Worm (Caenorhabditis elegans): ENCODE measurements around the gene srg-1.

Gene srg-1

DNA sequence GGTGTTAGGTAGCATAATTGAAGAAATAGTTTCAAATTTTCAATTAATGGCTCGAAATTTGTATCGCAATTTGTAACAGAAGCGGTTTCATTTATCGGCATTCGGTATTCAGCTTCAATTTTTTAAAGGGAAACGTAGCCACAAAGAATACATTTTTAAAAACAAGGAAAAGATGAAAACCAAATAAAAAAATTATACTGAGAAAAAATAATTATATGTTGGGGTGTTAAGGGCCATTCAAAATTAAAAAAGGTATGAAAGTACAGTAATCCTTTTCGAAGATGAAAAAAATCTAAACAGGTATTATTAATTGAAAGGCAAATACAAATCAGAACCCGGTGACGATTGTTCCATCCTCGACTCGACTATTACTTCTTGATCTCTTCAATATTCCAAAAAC is at the start of gene srg-1:
Gene srg-1 (minus strand): TSS at position 101 of the 400 bp plus-strand sequence.
- TF ChIP-seq nhr-76 (tag; optimal IDR thresholded peaks at IDR 0.05) (no peak), ham-2 (GFP tag; optimal IDR thresholded peaks at IDR 0.05) (no peak), unc-120 (tag; optimal IDR thresholded peaks at IDR 0.05; ENCODE audit: poor library complexity, severe bottlenecking) (no peak), M03D4.4 (tag; optimal IDR thresholded peaks at IDR 0.05) (no peak), hlh-1 (tag; optimal IDR thresholded peaks at IDR 0.05) (no peak), nhr-237 (tag; optimal IDR thresholded peaks at IDR 0.05) (no peak), ztf-11 (tag; optimal IDR thresholded peaks at IDR 0.05) (no peak)

DNA sequence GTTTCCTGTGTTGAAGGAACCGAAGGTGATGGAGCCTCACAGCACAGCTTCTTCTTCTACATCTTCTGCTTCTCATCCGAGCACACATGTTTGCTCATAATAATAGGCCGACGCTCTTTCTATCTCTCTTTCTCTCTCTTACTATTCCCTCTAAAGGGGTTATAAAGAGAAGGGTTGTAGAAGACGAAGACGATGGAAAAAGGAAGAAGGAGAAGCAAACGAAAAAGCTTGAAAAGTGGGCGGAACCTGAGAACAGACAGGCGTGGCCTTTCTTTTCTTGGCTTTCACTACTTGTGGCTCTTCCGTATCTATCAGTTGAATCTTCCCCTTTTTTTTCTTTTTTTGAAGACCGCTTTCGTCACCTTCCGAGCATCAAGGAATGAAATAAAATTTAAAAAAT is 49.7 kb upstream of the srg-1 start:
- TF ChIP-seq nhr-12 (tag; optimal IDR thresholded peaks at IDR 0.05) = no peak
- no peak for TF ChIP-seq elt-1 (tag; optimal IDR thresholded peaks at IDR 0.05; ENCODE audit: borderline replicate concordance, insufficient read depth)
- TF ChIP-seq ceh-83 (GFP tag; optimal IDR thresholded peaks at IDR 0.05) = no peak
- TF ChIP-seq ces-1 (GFP tag; optimal IDR thresholded peaks at IDR 0.05) = peak; percentile 82
- TF ChIP-seq nhr-76 (tag; optimal IDR thresholded peaks at IDR 0.05) = no peak
- no peak for TF ChIP-seq hlh-1 (tag; optimal IDR thresholded peaks at IDR 0.05)
- no peak for TF ChIP-seq mep-1 (tag; optimal IDR thresholded peaks at IDR 0.05)

DNA sequence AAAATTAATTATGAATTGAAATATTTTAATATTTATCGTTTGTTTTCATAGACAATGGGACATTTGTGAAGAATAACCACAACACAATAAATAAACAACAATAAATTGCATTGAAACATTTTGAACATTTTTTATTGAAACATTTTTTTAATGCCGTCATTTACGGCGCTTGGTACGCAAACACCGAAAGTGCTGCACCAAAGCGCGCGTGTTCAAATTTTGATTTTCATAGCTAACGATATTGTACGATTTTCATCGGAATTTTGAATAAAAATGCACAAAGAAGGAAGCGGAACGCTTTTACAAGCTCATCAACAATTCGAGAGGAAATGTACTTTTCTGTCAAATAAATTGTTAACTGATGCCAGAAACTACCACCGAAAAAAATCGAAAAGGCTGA is 45.6 kb upstream of the srg-1 start:
- TF ChIP-seq mab-5 (tag; optimal IDR thresholded peaks at IDR 0.05) (no peak), unc-120 (tag; optimal IDR thresholded peaks at IDR 0.05; ENCODE audit: poor library complexity, severe bottlenecking) (no peak), nhr-28 (tag; optimal IDR thresholded peaks at IDR 0.05) (no peak), pha-4 (tag; optimal IDR thresholded peaks at IDR 0.05) (no peak), nhr-2 (tag; optimal IDR thresholded peaks at IDR 0.05) (no peak), lin-13 (tag; optimal IDR thresholded peaks at IDR 0.05) (no peak), mls-2 (tag; optimal IDR thresholded peaks at IDR 0.05) (no peak), elt-3 (tag; optimal IDR thresholded peaks at IDR 0.05) (no peak), nhr-237 (tag; optimal IDR thresholded peaks at IDR 0.05) (no peak), mep-1 (tag; optimal IDR thresholded peaks at IDR 0.05) (no peak), ztf-11 (tag; optimal IDR thresholded peaks at IDR 0.05) (no peak), flh-1 (GFP tag; optimal IDR thresholded peaks at IDR 0.05) (no peak), ceh-39 (tag; optimal IDR thresholded peaks at IDR 0.05) (no peak), zip-8 (tag; optimal IDR thresholded peaks at IDR 0.05) (no peak), ces-1 (GFP tag; optimal IDR thresholded peaks at IDR 0.05) (no peak), bed-3 (GFP tag; optimal IDR thresholded peaks at IDR 0.05) (no peak), blmp-1 (tag; optimal IDR thresholded peaks at IDR 0.05) (no peak), nhr-12 (tag; optimal IDR thresholded peaks at IDR 0.05) (no peak), unc-62 (GFP tag; optimal IDR thresholded peaks at IDR 0.05) (no peak)

DNA sequence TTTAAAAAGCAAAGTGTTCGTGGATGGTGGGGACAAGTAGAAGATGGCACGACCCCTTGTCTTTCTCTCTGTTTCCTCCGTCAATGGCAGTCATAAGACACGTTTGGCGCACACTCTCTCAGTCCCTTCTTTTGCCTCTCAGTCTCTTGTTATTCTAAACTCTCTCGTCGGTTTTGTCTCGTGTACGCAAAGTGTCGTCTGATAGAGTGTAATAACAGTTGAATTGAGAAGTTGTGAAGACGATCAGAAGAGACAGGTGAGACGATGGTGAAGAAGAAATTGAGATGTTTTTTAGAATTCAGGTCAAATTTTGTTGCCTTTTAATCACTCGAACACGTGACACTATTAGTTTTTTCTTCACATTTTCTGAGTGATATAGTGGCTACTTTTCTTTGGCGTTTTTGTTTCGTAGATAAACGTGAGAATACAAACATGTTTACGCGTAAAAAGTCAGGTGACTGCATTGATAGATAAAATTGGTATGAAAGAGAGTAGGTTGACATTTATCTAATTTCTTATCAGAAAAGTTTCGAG is 45.0 kb upstream of the srg-1 start, which contains the start of gene F47D12.9:
Gene F47D12.9 (minus strand): TSS at position 267 of the 534 bp plus-strand sequence.
- TF ChIP-seq zip-8 (tag; optimal IDR thresholded peaks at IDR 0.05) (no peak), lin-13 (tag; optimal IDR thresholded peaks at IDR 0.05) (peak; percentile 39), drap-1 (GFP tag; optimal IDR thresholded peaks at IDR 0.05) (no peak), nhr-28 (tag; optimal IDR thresholded peaks at IDR 0.05) (no peak), unc-62 (GFP tag; optimal IDR thresholded peaks at IDR 0.05) (peak; percentile 10), nhr-237 (tag; optimal IDR thresholded peaks at IDR 0.05) (no peak), hlh-1 (tag; optimal IDR thresholded peaks at IDR 0.05) (peak; percentile 53), nhr-76 (tag; optimal IDR thresholded peaks at IDR 0.05) (no peak), lsy-2 (tag; optimal IDR thresholded peaks at IDR 0.05) (no peak), M03D4.4 (tag; optimal IDR thresholded peaks at IDR 0.05) (no peak), pha-4 (tag; optimal IDR thresholded peaks at IDR 0.05) (peak; percentile 62), blmp-1 (tag; optimal IDR thresholded peaks at IDR 0.05) (no peak), ces-1 (GFP tag; optimal IDR thresholded peaks at IDR 0.05) (peak; percentile 28), unc-120 (tag; optimal IDR thresholded peaks at IDR 0.05; ENCODE audit: poor library complexity, severe bottlenecking) (peak; percentile 20), mep-1 (tag; optimal IDR thresholded peaks at IDR 0.05) (peak; percentile 54), ztf-11 (tag; optimal IDR thresholded peaks at IDR 0.05) (no peak), cnd-1 (tag; optimal IDR thresholded peaks at IDR 0.05) (no peak), bed-3 (GFP tag; optimal IDR thresholded peaks at IDR 0.05) (no peak)

DNA sequence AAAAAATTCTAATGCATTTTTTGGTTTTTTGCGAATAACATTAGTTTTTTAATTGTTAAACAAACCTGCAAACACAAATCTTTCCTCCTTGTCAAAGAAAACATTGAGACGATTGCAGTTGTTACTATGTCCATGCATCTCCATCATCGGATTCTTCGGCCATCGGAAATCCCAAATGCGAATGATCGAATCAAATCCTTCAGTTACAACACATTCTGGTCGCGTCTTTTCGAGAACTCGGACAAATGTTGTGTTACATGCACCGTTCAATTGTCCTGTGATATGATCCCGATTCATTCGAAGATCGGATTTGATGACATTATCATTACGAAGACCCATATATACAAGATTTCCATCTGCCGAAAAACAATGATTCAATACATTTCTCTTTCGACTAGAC is 42.1 kb upstream of the srg-1 start:
- TF ChIP-seq unc-120 (tag; optimal IDR thresholded peaks at IDR 0.05; ENCODE audit: poor library complexity, severe bottlenecking) (no peak), ceh-83 (GFP tag; optimal IDR thresholded peaks at IDR 0.05) (no peak), elt-1 (tag; optimal IDR thresholded peaks at IDR 0.05; ENCODE audit: borderline replicate concordance, insufficient read depth) (no peak), nhr-12 (tag; optimal IDR thresholded peaks at IDR 0.05) (no peak), zip-8 (tag; optimal IDR thresholded peaks at IDR 0.05) (no peak), lin-32 (GFP tag; optimal IDR thresholded peaks at IDR 0.05) (no peak), bed-3 (GFP tag; optimal IDR thresholded peaks at IDR 0.05) (no peak), ces-1 (GFP tag; optimal IDR thresholded peaks at IDR 0.05) (no peak), mab-5 (tag; optimal IDR thresholded peaks at IDR 0.05) (no peak)
